Worm (Caenorhabditis elegans) whole organism, late embryonic: Measurements from ENCODE around the gene hrpu-2.

Experiments
- C38D4.7 ChIP-seq: fragments of 200-800 bp; sonication (Bioruptor generic); optimal IDR thresholded peaks from 2 replicates; lab custom pipeline; 2018; ENCODE audit warnings: mild to moderate bottlenecking, missing genetic modification characterization, moderate library complexity, missing compliant biosample characterization
- K02D7.2 ChIP-seq: sonication (generic microtip); optimal IDR thresholded peaks from 2 replicates; lab custom pipeline; 2017; ENCODE audit warnings: mild to moderate bottlenecking, missing genetic modification characterization, missing compliant biosample characterization
- ceh-14 ChIP-seq: sonication (generic microtip); optimal IDR thresholded peaks from 2 replicates; lab custom pipeline; 2016; ENCODE audit warnings: missing genotype, missing genetic modification characterization, missing compliant biosample characterization
- ceh-19 ChIP-seq: fragments of 200-800 bp; sonication (Bioruptor generic); optimal IDR thresholded peaks from 2 replicates; lab custom pipeline; 2018; ENCODE audit warnings: mild to moderate bottlenecking, missing genetic modification characterization, missing compliant biosample characterization
- ceh-2 ChIP-seq: sonication (generic microtip); optimal IDR thresholded peaks from 2 replicates; lab custom pipeline; 2016; ENCODE audit warnings: missing genotype, missing genetic modification characterization, missing compliant biosample characterization
- ceh-34 ChIP-seq: sonication (generic microtip); optimal IDR thresholded peaks from 2 replicates; lab custom pipeline; 2016; ENCODE audit warnings: mild to moderate bottlenecking, missing genetic modification characterization, missing compliant biosample characterization
- che-1 ChIP-seq: sonication (generic microtip); optimal IDR thresholded peaks from 2 replicates; lab custom pipeline; 2016; ENCODE audit warnings: mild to moderate bottlenecking, missing genetic modification characterization, missing compliant biosample characterization
- dve-1 ChIP-seq: sonication (generic microtip); optimal IDR thresholded peaks from 2 replicates; lab custom pipeline; 2017; ENCODE audit warnings: antibody characterized with exemption, mild to moderate bottlenecking, missing genetic modification characterization, missing compliant biosample characterization
- elt-4 ChIP-seq: sonication (generic microtip); optimal IDR thresholded peaks from 2 replicates; lab custom pipeline; 2016; ENCODE audit warnings: missing genetic modification characterization, missing compliant biosample characterization
- eyg-1 ChIP-seq: sonication (generic microtip); optimal IDR thresholded peaks from 2 replicates; lab custom pipeline; 2016; ENCODE audit warnings: missing genotype, missing genetic modification characterization, missing compliant biosample characterization
- fax-1 ChIP-seq: sonication (generic microtip); optimal IDR thresholded peaks from 2 replicates; lab custom pipeline; 2016; ENCODE audit warnings: missing genotype, missing genetic modification characterization, missing compliant biosample characterization
- gmeb-2 ChIP-seq: sonication (generic microtip); optimal IDR thresholded peaks from 2 replicates; lab custom pipeline; 2016; ENCODE audit warnings: missing genetic modification characterization, inconsistent platforms, missing compliant biosample characterization
- hlh-30 ChIP-seq: sonication (generic microtip); optimal IDR thresholded peaks from 2 replicates; lab custom pipeline; 2017; ENCODE audit warnings: antibody characterized with exemption, missing genetic modification characterization, missing compliant biosample characterization; ENCODE audit not compliant: insufficient read depth
- hlh-8 ChIP-seq: sonication (generic microtip); optimal IDR thresholded peaks from 2 replicates; lab custom pipeline; 2016; ENCODE audit warnings: missing genotype, missing genetic modification characterization, missing compliant biosample characterization
- madf-2 ChIP-seq: sonication (generic microtip); optimal IDR thresholded peaks from 2 replicates; lab custom pipeline; 2017; ENCODE audit warnings: missing genetic modification characterization, missing compliant biosample characterization
- mec-3 ChIP-seq: sonication (generic microtip); optimal IDR thresholded peaks from 2 replicates; lab custom pipeline; 2016; ENCODE audit warnings: borderline replicate concordance, missing genetic modification characterization, missing compliant biosample characterization
- nfya-1 ChIP-seq: sonication (generic microtip); optimal IDR thresholded peaks from 2 replicates; lab custom pipeline; 2017; ENCODE audit warnings: missing genetic modification characterization, mild to moderate bottlenecking, missing compliant biosample characterization, antibody characterized with exemption, moderate library complexity
- nhr-232 ChIP-seq: sonication (generic microtip); optimal IDR thresholded peaks from 2 replicates; lab custom pipeline; 2016; ENCODE audit warnings: missing genetic modification characterization, missing compliant biosample characterization
- pag-3 ChIP-seq: sonication (generic microtip); optimal IDR thresholded peaks from 2 replicates; lab custom pipeline; 2016; ENCODE audit warnings: missing compliant biosample characterization, missing genetic modification characterization, borderline replicate concordance
- pat-9 ChIP-seq: fragments of 200-800 bp; sonication (Bioruptor generic); optimal IDR thresholded peaks from 2 replicates; lab custom pipeline; 2018; ENCODE audit warnings: mild to moderate bottlenecking, missing genetic modification characterization, moderate library complexity, missing compliant biosample characterization
- pha-2 ChIP-seq: sonication (generic microtip); optimal IDR thresholded peaks from 2 replicates; lab custom pipeline; 2017; ENCODE audit warnings: mild to moderate bottlenecking, missing genetic modification characterization, missing compliant biosample characterization
- pha-4 ChIP-seq: fragments of 150-350 bp; optimal IDR thresholded peaks from 2 replicates; lab custom pipeline; 2018; ENCODE audit warnings: missing biosample characterization, missing genetic modification reagents, missing genetic modification characterization
- pqm-1 ChIP-seq: sonication (generic microtip); optimal IDR thresholded peaks from 2 replicates; lab custom pipeline; 2016; ENCODE audit warnings: missing genetic modification characterization, missing compliant biosample characterization
- pros-1 ChIP-seq: fragments of 150-350 bp; optimal IDR thresholded peaks from 2 replicates; lab custom pipeline; 2014; ENCODE audit warnings: missing biosample characterization, missing genetic modification reagents, missing genetic modification characterization
- ref-2 ChIP-seq: sonication (generic microtip); optimal IDR thresholded peaks from 2 replicates; lab custom pipeline; 2016; ENCODE audit warnings: missing genetic modification characterization, missing compliant biosample characterization
- sox-4 ChIP-seq: sonication (generic microtip); optimal IDR thresholded peaks from 2 replicates; lab custom pipeline; 2017; ENCODE audit warnings: mild to moderate bottlenecking, missing genetic modification characterization, inconsistent platforms, missing compliant biosample characterization
- ttx-3 ChIP-seq: sonication (generic microtip); optimal IDR thresholded peaks from 2 replicates; lab custom pipeline; 2016; ENCODE audit warnings: missing genetic modification reagents, missing genetic modification characterization, missing compliant biosample characterization
- unc-42 ChIP-seq: sonication (generic microtip); optimal IDR thresholded peaks from 2 replicates; lab custom pipeline; 2016; ENCODE audit warnings: missing genotype, missing genetic modification characterization, missing compliant biosample characterization
- unc-55 ChIP-seq: sonication (generic microtip); optimal IDR thresholded peaks from 2 replicates; lab custom pipeline; 2017; ENCODE audit warnings: missing biosample characterization, missing genetic modification reagents, missing genetic modification characterization

Gene hrpu-2

DNA sequence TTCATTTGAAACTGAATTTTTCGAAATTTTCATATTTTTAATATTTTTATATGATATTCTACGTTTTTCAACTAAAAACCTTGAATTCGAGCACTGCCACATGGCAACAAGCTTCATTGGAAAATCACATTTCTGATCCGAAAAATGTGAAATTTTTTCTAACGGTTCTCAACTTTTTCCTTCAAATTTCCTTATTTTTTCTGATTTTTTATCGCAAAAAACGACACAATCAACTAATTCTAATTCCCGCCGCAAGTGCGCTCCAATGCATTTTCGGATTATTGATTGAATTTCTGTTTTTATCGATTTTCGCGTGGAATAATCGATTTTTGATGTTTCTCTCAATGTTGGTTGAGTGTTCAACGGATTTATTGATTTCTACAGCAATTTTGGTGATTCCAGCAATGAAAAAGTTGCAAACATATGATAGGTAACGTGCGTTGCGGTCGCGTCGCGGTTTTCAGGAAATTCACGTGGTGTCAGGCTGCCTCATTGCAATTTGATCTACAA, 44.2 kb upstream of the hrpu-2 start, which contains the start of gene C23H5.12:
TSS of gene C23H5.12 (plus strand) at position 51 of the 510 bp plus-strand sequence.
- TF ChIP-seq eyg-1 (tag; lab: Kevin White, UChicago) (no peak), pha-2 (no peak), ceh-2 (tag; lab: Kevin White, UChicago) (no peak)
- TF ChIP-seq, all 69 proteins: peak for 0

DNA sequence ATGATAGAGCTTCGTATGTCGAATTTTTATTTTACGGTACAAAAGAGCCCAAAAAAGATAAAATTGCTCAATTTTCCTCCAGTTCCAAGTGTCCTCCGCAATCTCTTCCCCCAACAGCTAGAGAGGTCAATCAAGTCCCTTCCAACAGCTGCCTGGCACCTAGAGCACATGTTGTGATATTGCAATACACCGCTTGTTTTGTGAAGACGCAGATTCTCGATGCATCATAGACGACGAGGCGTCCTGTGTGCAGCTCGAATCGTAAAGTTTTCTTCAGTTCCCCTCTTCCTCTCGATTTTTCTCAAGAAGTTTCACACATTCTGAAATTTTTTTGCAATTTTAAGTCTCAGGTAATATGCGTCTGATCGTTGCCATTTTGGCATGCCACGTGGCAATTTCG, 41.1 kb upstream of the hrpu-2 start, which contains the start of gene test-1:
TSS of gene test-1 (plus strand) at position 345 of the 400 bp plus-strand sequence.
- TF ChIP-seq hlh-8 (tag; lab: Kevin White, UChicago), result peak; percentile 43
- no peak for TF ChIP-seq nhr-232 (tag; lab: Kevin White, UChicago)
- TF ChIP-seq unc-55 (GFP tag; lab: Kevin White, UChicago), result peak; percentile 18

DNA sequence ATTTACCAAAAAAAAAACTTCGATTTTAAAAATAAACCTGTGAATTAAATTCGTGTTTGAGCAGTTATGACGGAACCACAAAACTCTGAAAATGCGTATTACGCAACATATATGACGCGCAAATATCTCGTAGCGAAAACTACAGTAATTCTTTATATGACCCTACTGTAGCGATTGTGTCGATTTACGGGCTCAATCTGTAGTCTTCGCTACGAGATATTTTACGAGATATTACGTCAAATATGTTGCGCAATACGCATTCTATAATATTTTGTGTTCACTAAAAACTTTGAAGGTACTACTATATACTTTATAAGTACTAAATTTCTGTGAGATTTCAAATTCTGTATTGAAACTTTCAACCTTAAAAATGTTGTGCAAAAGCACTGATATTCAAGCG, 40.2 kb upstream of the hrpu-2 start:
- TF ChIP-seq pag-3, result no peak
- no peak for TF ChIP-seq unc-42
- no peak for TF ChIP-seq gmeb-2 (tag; lab: Kevin White, UChicago)
- TF ChIP-seq ceh-19 (GFP tag; lab: Kevin White, UChicago), result no peak
- no peak for TF ChIP-seq sox-4 (tag; lab: Kevin White, UChicago)
- no peak for TF ChIP-seq mec-3 (tag; lab: Kevin White, UChicago)
- TF ChIP-seq fax-1 (tag; lab: Kevin White, UChicago), result no peak
- no peak for TF ChIP-seq nfya-1 (tag; lab: Kevin White, UChicago)
- no peak for TF ChIP-seq ceh-2 (tag; lab: Kevin White, UChicago)
- TF ChIP-seq ttx-3 (tag; lab: Kevin White, UChicago), result no peak
- TF ChIP-seq madf-2, result no peak
- TF ChIP-seq K02D7.2 (tag; lab: Kevin White, UChicago), result no peak
- TF ChIP-seq unc-55 (GFP tag; lab: Kevin White, UChicago), result no peak

DNA sequence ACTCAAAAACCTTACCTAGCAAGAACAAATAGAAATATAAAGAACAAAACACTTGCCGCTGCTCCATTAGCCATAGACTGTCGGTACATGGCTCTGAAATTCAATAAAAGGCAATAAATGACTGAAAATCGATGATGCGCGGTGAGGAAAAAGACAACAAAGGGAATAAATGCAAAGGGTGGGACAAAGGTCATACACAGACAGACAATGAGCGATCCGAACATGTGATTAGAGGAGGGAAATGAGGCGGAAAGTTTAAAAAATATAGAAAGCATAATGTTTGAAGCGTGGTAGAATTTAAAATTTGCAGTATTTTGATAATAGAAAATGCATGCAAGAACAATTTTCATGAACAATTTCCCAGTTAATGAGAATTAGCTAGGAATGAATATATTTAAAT, 37.2 kb upstream of the hrpu-2 start, which contains the start of gene C54E4.12:
TSS of gene C54E4.12 (minus strand) at position 101 of the 400 bp plus-strand sequence.
- TF ChIP-seq hlh-30 (tag; lab: Kevin White, UChicago) (peak; percentile 34), pqm-1 (no peak), C38D4.7 (GFP tag; lab: Kevin White, UChicago) (no peak)
- TF ChIP-seq, all 69 proteins: peak for 1

DNA sequence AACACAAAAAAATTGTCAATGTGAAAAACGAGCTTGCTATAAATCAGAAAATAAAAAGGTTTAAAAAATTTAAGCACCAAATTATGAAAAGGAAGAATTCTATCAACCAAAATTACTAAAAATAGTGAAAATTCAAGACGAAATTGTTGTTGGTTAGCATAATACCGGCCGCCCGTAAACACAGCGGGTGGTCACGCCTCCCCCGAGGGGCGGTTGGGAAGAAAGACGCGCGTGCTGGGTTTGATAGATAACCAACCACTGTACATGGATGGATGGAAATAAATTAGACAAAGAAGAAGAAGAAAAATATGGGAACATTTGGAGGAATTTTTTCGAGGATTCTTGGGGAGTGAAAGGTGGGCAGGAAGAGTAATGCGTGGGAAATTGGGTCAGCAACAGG, 35.4 kb upstream of the hrpu-2 start:
- peak; percentile 55 for TF ChIP-seq ref-2 (tag; lab: Kevin White, UChicago)
- no peak for TF ChIP-seq ttx-3 (tag; lab: Kevin White, UChicago)
- TF ChIP-seq, all 69 proteins: peak for 1

DNA sequence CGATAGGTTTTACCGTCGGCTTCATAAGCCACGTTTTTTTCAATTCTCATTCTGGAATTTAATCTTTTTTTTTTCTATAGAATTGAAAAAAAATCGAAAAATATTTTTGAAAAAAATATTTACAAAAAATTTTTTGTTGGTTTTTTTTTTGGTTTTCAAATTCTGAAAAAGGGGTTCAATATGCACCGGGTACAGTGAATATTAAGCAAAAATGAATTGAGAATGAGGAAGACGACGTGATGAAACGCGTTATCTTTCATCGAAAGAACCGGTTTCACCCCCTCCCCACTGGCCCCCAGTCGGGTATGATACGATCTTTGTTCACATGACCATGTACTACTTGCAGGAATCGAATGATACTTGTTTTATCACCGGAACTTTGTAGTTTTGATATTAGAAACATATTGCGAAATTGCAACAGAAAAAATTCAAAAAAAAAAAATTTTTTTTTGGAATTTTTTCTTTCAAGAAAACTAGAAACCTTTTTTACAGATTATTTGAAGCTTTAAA, 28.4 kb upstream of the hrpu-2 start, which contains the start of gene C54E4.5:
TSS of gene C54E4.5 (minus strand) at position 51 of the 510 bp plus-strand sequence.
- TF ChIP-seq ceh-34 (tag; lab: Kevin White, UChicago), result no peak
- TF ChIP-seq ceh-14, result no peak
- no peak for TF ChIP-seq ceh-2 (tag; lab: Kevin White, UChicago)
- TF ChIP-seq pha-4 (tag; lab: Kevin White, UChicago), result no peak
- no peak for TF ChIP-seq pros-1 (tag; lab: Kevin White, UChicago)
- no peak for TF ChIP-seq C38D4.7 (GFP tag; lab: Kevin White, UChicago)
- no peak for TF ChIP-seq pat-9

DNA sequence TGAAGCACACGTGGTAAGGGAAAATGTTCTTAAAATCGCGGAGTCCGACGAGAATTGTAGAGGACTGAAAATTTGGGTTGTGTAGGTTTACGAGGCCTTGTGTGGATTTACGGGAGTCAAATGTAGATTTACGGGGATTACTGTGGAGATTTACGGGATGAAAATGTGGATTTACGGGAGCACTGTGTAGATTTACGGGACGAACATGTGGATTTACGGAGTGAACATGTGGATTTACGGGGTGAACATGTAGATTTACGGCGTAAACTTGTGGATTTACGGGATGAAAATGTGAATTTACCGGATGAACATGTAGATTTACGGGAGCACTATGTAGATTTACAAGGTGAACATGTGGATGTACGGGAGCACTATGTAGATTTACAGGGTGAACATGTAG, 21.5 kb upstream of the hrpu-2 start:
- TF ChIP-seq K02D7.2 (tag; lab: Kevin White, UChicago) (no peak), elt-4 (tag; lab: Kevin White, UChicago) (no peak), che-1 (tag; lab: Kevin White, UChicago) (no peak), dve-1 (tag; lab: Kevin White, UChicago) (peak; percentile 93)
